Worm (Caenorhabditis elegans) whole organism, young adult: Measurements from ENCODE around the gene ugt-60.

Experiments used
- B0035.1 ChIP-seq: sonication (generic microtip); optimal IDR thresholded peaks from 2 replicates; lab custom pipeline; 2016; ENCODE audit warnings: missing genetic modification characterization, mild to moderate bottlenecking, missing compliant biosample characterization, missing genotype, missing genetic modification reagents
- F23B12.7 ChIP-seq: sonication (generic microtip); optimal IDR thresholded peaks from 2 replicates; lab custom pipeline; 2017; ENCODE audit warnings: missing genetic modification characterization, mild to moderate bottlenecking, missing compliant biosample characterization, antibody characterized with exemption, moderate library complexity; ENCODE audit not compliant: insufficient read depth
- F33H1.4 ChIP-seq: fragments of 200-800 bp; sonication (Bioruptor generic); IDR thresholded peaks from 2 replicates; pipeline ENCODE4 v1.3.6; 2022; ENCODE audit warnings: missing genetic modification reagents, missing genetic modification characterization, missing compliant biosample characterization
- F49E8.2 ChIP-seq: sonication (generic microtip); optimal IDR thresholded peaks from 3 replicates; lab custom pipeline; 2017; ENCODE audit warnings: missing genetic modification characterization, mild to moderate bottlenecking, missing compliant biosample characterization, antibody characterized with exemption, moderate library complexity; ENCODE audit not compliant: insufficient read depth
- F57C9.4 ChIP-seq: sonication (generic microtip); optimal IDR thresholded peaks from 2 replicates; lab custom pipeline; 2017; ENCODE audit warnings: mild to moderate bottlenecking, missing genetic modification characterization, missing compliant biosample characterization
- K11D2.4 ChIP-seq: fragments of 200-800 bp; sonication (Bioruptor generic); IDR thresholded peaks from 2 replicates; pipeline ENCODE4 v1.3.6; 2022; ENCODE audit warnings: missing genetic modification reagents, missing genetic modification characterization, missing compliant biosample characterization
- K12H6.12 ChIP-seq: fragments of 200-800 bp; sonication (Bioruptor generic); optimal IDR thresholded peaks from 2 replicates; lab custom pipeline; 2018; ENCODE audit warnings: mild to moderate bottlenecking, missing genetic modification characterization, missing compliant biosample characterization
- T26A5.8 ChIP-seq: sonication (generic microtip); optimal IDR thresholded peaks from 2 replicates; lab custom pipeline; 2016; ENCODE audit warnings: missing genetic modification characterization, missing compliant biosample characterization
- Y53F4B.3 ChIP-seq: fragments of 200-800 bp; sonication (Bioruptor generic); IDR thresholded peaks from 2 replicates; pipeline ENCODE4 v1.3.6; 2022; ENCODE audit warnings: missing genetic modification reagents, missing genetic modification characterization, missing compliant biosample characterization
- Y53G8AR.9 ChIP-seq: fragments of 200-800 bp; sonication (Bioruptor generic); conservative IDR thresholded peaks from 2 replicates; pipeline ENCODE4 v1.3.6; 2022; ENCODE audit warnings: missing genetic modification reagents, missing genetic modification characterization, missing compliant biosample characterization
- Y79H2A.3 ChIP-seq: fragments of 200-800 bp; sonication (Bioruptor generic); conservative IDR thresholded peaks from 2 replicates; pipeline ENCODE4 v1.3.6; 2022; ENCODE audit warnings: missing genetic modification reagents, missing genetic modification characterization, missing compliant biosample characterization
- ZK185.1 ChIP-seq: sonication (generic microtip); optimal IDR thresholded peaks from 2 replicates; lab custom pipeline; 2016; ENCODE audit warnings: mild to moderate bottlenecking, missing genetic modification characterization, missing compliant biosample characterization; ENCODE audit not compliant: poor library complexity, severe bottlenecking
- aptf-2 ChIP-seq: fragments of 200-800 bp; sonication (Bioruptor generic); conservative IDR thresholded peaks from 2 replicates; pipeline ENCODE4 v1.3.6; 2022; ENCODE audit warnings: missing genetic modification reagents, missing genetic modification characterization, missing compliant biosample characterization
- aptf-3 ChIP-seq: fragments of 200-800 bp; sonication (Bioruptor generic); IDR thresholded peaks from 2 replicates; pipeline ENCODE4 v1.3.6; 2022; ENCODE audit warnings: missing genetic modification characterization, missing compliant biosample characterization
- attf-3 ChIP-seq: fragments of 200-800 bp; sonication (Bioruptor generic); conservative IDR thresholded peaks from 2 replicates; pipeline ENCODE4 v1.3.6; 2022; ENCODE audit warnings: missing genetic modification reagents, missing genetic modification characterization, missing compliant biosample characterization
- ccch-3 ChIP-seq: fragments of 200-800 bp; sonication (Bioruptor generic); optimal IDR thresholded peaks from 2 replicates; lab custom pipeline; 2018; ENCODE audit warnings: mild to moderate bottlenecking, missing genetic modification characterization, missing compliant biosample characterization
- cebp-1 ChIP-seq, 2 experiments: fragments of 200-800 bp in 1 of 2; sonication (Bioruptor generic) in 1 of 2; sonication (generic microtip) in 1 of 2; IDR thresholded peaks in 1 of 2; optimal IDR thresholded peaks in 1 of 2; 2 replicates each; pipeline versions ENCODE4 v1.3.6 to Lab custom; 2017 to 2022; ENCODE audit warnings: missing compliant biosample characterization in 2 of 2, missing genetic modification characterization in 2 of 2, mild to moderate bottlenecking in 1 of 2, missing genetic modification reagents in 1 of 2, moderate library complexity in 1 of 2
- ceh-27 ChIP-seq: fragments of 200-800 bp; sonication (Bioruptor generic); optimal IDR thresholded peaks from 2 replicates; lab custom pipeline; 2018; ENCODE audit warnings: mild to moderate bottlenecking, missing genetic modification characterization, moderate library complexity, missing compliant biosample characterization
- egl-18 ChIP-seq: fragments of 200-800 bp; sonication (Bioruptor generic); IDR thresholded peaks from 2 replicates; pipeline ENCODE4 v1.3.6; 2022; ENCODE audit warnings: missing genetic modification reagents, missing genetic modification characterization, missing compliant biosample characterization
- hmg-20 ChIP-seq: fragments of 200-800 bp; sonication (Bioruptor generic); IDR thresholded peaks from 2 replicates; pipeline ENCODE4 v1.3.6; 2022; ENCODE audit warnings: missing genetic modification reagents, missing genetic modification characterization, missing compliant biosample characterization
- hsf-1 ChIP-seq: fragments of 200-800 bp; sonication (Bioruptor generic); IDR thresholded peaks from 2 replicates; pipeline ENCODE4 v1.3.6; 2022; ENCODE audit warnings: missing genetic modification reagents, missing genetic modification characterization, missing compliant biosample characterization
- lin-40 ChIP-seq: sonication (generic microtip); optimal IDR thresholded peaks from 2 replicates; lab custom pipeline; 2016; ENCODE audit warnings: missing genetic modification characterization, mild to moderate bottlenecking, missing compliant biosample characterization, missing genotype, missing genetic modification reagents
- lin-54 ChIP-seq: fragments of 200-800 bp; sonication (Bioruptor generic); optimal IDR thresholded peaks from 2 replicates; lab custom pipeline; 2018; ENCODE audit warnings: mild to moderate bottlenecking, missing genetic modification characterization, missing compliant biosample characterization
- lsy-27 ChIP-seq: sonication (generic microtip); optimal IDR thresholded peaks from 2 replicates; lab custom pipeline; 2017; ENCODE audit warnings: missing genetic modification characterization, mild to moderate bottlenecking, missing compliant biosample characterization, antibody characterized with exemption, missing genotype, borderline replicate concordance; ENCODE audit not compliant: insufficient read depth
- mes-4 ChIP-seq: sonication (generic microtip); optimal IDR thresholded peaks from 2 replicates; lab custom pipeline; 2016; ENCODE audit warnings: missing genotype, missing genetic modification characterization, missing compliant biosample characterization
- nfya-2 ChIP-seq: fragments of 200-800 bp; sonication (Bioruptor generic); IDR thresholded peaks from 2 replicates; pipeline ENCODE4 v1.3.6; 2022; ENCODE audit warnings: missing genetic modification reagents, missing genetic modification characterization, missing compliant biosample characterization
- nhr-120 ChIP-seq: fragments of 200-800 bp; sonication (Bioruptor generic); IDR thresholded peaks from 2 replicates; pipeline ENCODE4 v1.3.6; 2022; ENCODE audit warnings: missing genetic modification characterization, missing compliant biosample characterization
- nhr-80 ChIP-seq: sonication (generic microtip); optimal IDR thresholded peaks from 2 replicates; lab custom pipeline; 2016; ENCODE audit warnings: missing genetic modification characterization, missing compliant biosample characterization
- repo-1 ChIP-seq: sonication (generic microtip); optimal IDR thresholded peaks from 2 replicates; lab custom pipeline; 2017; ENCODE audit warnings: mild to moderate bottlenecking, missing genetic modification characterization, missing compliant biosample characterization
- sea-2 ChIP-seq: fragments of 200-800 bp; sonication (Bioruptor generic); IDR thresholded peaks from 2 replicates; pipeline ENCODE4 v1.3.6; 2022; ENCODE audit warnings: missing genetic modification characterization, missing compliant biosample characterization
- snpc-1.3 ChIP-seq: sonication (generic microtip); optimal IDR thresholded peaks from 2 replicates; lab custom pipeline; 2017; ENCODE audit warnings: missing genetic modification characterization, mild to moderate bottlenecking, missing compliant biosample characterization, antibody characterized with exemption, moderate library complexity, missing genotype, missing genetic modification reagents; ENCODE audit not compliant: insufficient read depth
- snpc-3.4 ChIP-seq: sonication (generic microtip); optimal IDR thresholded peaks from 2 replicates; lab custom pipeline; 2017; ENCODE audit warnings: missing genetic modification characterization, mild to moderate bottlenecking, missing compliant biosample characterization, antibody characterized with exemption, moderate library complexity, missing genotype, missing genetic modification reagents
- somi-1 ChIP-seq: fragments of 200-800 bp; sonication (Bioruptor generic); optimal IDR thresholded peaks from 2 replicates; lab custom pipeline; 2018; ENCODE audit warnings: mild to moderate bottlenecking, missing genetic modification characterization, missing compliant biosample characterization
- zfh-2 ChIP-seq: fragments of 200-800 bp; sonication (Bioruptor generic); conservative IDR thresholded peaks from 2 replicates; pipeline ENCODE4 v1.3.6; 2022; ENCODE audit warnings: missing genetic modification reagents, missing genetic modification characterization, missing compliant biosample characterization
- ztf-26 ChIP-seq: sonication (generic microtip); optimal IDR thresholded peaks from 2 replicates; lab custom pipeline; 2017; ENCODE audit warnings: missing genetic modification characterization, missing compliant biosample characterization

Gene ugt-60

DNA sequence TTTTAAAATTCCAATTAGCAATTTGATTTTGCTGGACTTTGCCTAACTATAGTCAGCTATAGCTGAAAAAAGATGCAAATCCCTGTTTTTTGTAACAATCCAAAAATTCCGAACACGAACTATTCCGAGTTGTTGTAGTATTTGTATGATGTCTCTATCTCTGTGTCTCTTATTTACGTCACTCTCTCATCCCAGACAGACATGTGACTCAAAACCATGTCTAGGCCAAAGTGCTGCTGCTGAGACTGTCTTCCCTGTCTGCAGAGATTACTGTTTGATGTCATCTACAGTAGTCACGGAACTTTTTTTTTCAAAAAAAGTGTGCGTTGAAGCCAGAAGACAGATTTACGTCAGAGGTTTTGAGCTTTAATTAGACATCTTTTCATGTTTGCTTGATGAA, 12.6 kb downstream of the ugt-60 start:
- TF ChIP-seq lin-40, result peak; percentile 13
- TF ChIP-seq ceh-27, result peak; percentile 3
- no peak for TF ChIP-seq B0035.1 (tag; lab: Kevin White, UChicago)

DNA sequence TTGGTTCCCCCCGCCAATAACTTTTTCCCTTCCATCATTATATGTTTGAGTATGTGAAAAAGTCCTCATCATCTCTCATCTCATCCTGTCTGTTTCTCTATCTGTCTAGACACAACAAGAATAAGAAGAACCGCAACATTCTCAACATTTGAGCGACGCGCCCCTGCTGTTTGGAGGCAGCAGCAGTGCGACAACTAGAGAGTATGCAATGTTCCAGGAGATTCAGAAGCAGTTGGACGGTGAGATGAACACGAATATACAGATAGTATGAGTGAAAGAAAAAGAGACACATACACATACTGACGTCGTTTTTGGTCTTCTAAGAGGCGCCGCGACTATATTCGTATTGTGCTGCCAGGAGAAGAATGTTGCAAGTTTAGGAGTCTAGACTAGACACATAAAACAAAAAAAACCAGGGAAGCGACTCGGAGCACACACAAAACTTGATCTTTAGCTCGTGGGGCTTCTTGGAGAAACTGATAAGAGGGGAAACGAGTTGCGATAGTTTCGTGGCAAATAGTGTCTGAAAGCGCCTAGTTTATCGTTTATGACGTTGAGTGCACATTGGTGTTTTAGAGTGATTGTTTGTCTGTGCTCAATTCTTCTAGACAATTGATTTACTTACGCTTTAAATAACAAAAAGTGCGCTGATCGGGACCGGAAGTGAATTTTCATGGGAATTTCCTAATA, 13.2 kb downstream of the ugt-60 start:
- TF ChIP-seq snpc-1.3 (tag; lab: Kevin White, UChicago) (no peak), aptf-2 (GFP tag; lab: Robert Waterston, UW) (no peak), K12H6.12 (tag; lab: Kevin White, UChicago) (peak; percentile 49), somi-1 (GFP tag; lab: Kevin White, UChicago) (peak; percentile 16), Y53G8AR.9 (no peak), K11D2.4 (GFP tag; lab: Robert Waterston, UW) (0 out of 2 replicates have a peak, but pooled peaks have one; percentile 27), snpc-3.4 (tag; lab: Kevin White, UChicago) (no peak), aptf-3 (GFP tag; lab: Robert Waterston, UW) (no peak), hmg-20 (GFP tag; lab: Robert Waterston, UW) (no peak), lin-40 (peak; percentile 44), F57C9.4 (no peak), ccch-3 (GFP tag; lab: Kevin White, UChicago) (no peak), F49E8.2 (no peak), ztf-26 (tag; lab: Kevin White, UChicago) (peak; percentile 42), lin-54 (no peak), nfya-2 (GFP tag; lab: Robert Waterston, UW) (no peak), zfh-2 (0 out of 2 replicates have a peak, but pooled peaks have one; percentile 14), F23B12.7 (tag; lab: Kevin White, UChicago) (no peak), ZK185.1 (peak; percentile 26), lsy-27 (tag; lab: Kevin White, UChicago) (no peak), ceh-27 (peak; percentile 69), egl-18 (GFP tag; lab: Robert Waterston, UW) (no peak), repo-1 (tag; lab: Kevin White, UChicago) (no peak), Y53F4B.3 (GFP tag; lab: Robert Waterston, UW) (no peak), F33H1.4 (no peak), B0035.1 (tag; lab: Kevin White, UChicago) (no peak), sea-2 (no peak), attf-3 (GFP tag; lab: Robert Waterston, UW) (no peak), cebp-1 (GFP tag; IDR thresholded peaks at IDR 0.05; lab: Robert Waterston, UW) (no peak), cebp-1 (tag; optimal IDR thresholded peaks at IDR 0.05; lab: Kevin White, UChicago) (peak; percentile 26), nhr-80 (tag; lab: Kevin White, UChicago) (peak; percentile 94), mes-4 (tag; lab: Kevin White, UChicago) (no peak), Y79H2A.3 (GFP tag; lab: Robert Waterston, UW) (no peak), nhr-120 (GFP tag; lab: Robert Waterston, UW) (no peak), hsf-1 (no peak), T26A5.8 (no peak)
